Worm (Caenorhabditis elegans) whole organism, L4/young adult: Measurements from ENCODE around the gene srh-219.

Experiments
- W03F9.2 ChIP-seq: fragments of 150-350 bp; optimal IDR thresholded peaks from 2 replicates; lab custom pipeline; 2014; ENCODE audit warnings: missing biosample characterization, missing genetic modification characterization
- dao-5 ChIP-seq: sonication (generic microtip); optimal IDR thresholded peaks from 2 replicates; lab custom pipeline; 2016; ENCODE audit warnings: missing genotype, missing genetic modification characterization, moderate library complexity, missing compliant biosample characterization

ce11 chrV:15480505-15481075, 14.7 kb upstream of the srh-219 start:
- no peak for TF ChIP-seq dao-5
- TF ChIP-seq W03F9.2 (tag; lab: Kevin White, UChicago): no peak
